Worm (Caenorhabditis elegans) whole organism, L4 larva: ENCODE data around the gene srx-102.

Experiments used
- aly-2 ChIP-seq: sonication (generic microtip); optimal IDR thresholded peaks from 2 replicates; lab custom pipeline; 2018; ENCODE audit warnings: missing biosample characterization, missing genetic modification characterization
- zag-1 ChIP-seq: fragments of 150-350 bp; optimal IDR thresholded peaks from 2 replicates; lab custom pipeline; 2014; ENCODE audit warnings: missing biosample characterization, missing genetic modification characterization
- ztf-11 ChIP-seq: fragments of 150-350 bp; optimal IDR thresholded peaks from 2 replicates; lab custom pipeline; 2014; ENCODE audit warnings: missing biosample characterization, missing genetic modification characterization

ce11 chrII:3716961-3717360, 22.4 kb upstream of the srx-102 start, which contains the start of gene fbxc-52:
- no peak for TF ChIP-seq ztf-11 (tag; lab: Kevin White, UChicago)
- TF ChIP-seq zag-1, result no peak
- no peak for TF ChIP-seq aly-2 (tag; lab: Kevin White, UChicago)
